Worm (Caenorhabditis elegans): ENCODE results near the gene K01A6.5.

DNA sequence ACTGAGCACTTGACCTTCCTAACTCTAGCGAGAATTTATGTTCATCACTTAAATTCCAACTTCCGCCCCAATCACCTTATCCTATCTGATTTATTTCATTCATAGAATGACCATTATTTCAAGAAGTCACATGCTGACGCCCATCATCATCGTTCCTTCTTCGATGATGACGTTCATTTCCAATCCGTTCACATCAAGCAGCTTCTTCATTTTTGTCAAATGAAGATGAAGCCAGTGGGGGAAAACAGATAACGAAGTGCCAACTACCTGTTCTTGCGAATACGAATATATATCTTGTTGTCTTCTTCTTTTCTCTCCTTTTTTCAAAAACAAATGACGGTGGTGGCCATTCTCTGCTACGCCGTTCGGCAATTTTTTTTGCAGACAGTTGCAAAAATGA, 40.6 kb upstream of the K01A6.5 start:
- TF ChIP-seq ztf-29 (GFP tag; IDR thresholded peaks at IDR 0.05) (no peak), cog-1 (tag; optimal IDR thresholded peaks at IDR 0.05) (no peak), flt-1 (GFP tag; IDR thresholded peaks at IDR 0.05) (no peak), klf-2 (GFP tag; conservative IDR thresholded peaks at IDR 0.05) (no peak), tab-1 (GFP tag; IDR thresholded peaks at IDR 0.05) (no peak), med-1 (GFP tag; optimal IDR thresholded peaks at IDR 0.05; ENCODE audit: insufficient read depth) (no peak), ref-1 (GFP tag; conservative IDR thresholded peaks at IDR 0.05) (no peak), T22C8.4 (GFP tag; IDR thresholded peaks at IDR 0.05) (no peak), ztf-23 (GFP tag; IDR thresholded peaks at IDR 0.05) (no peak)

Data from whole organism, midembryonic.